Worm (Caenorhabditis elegans): ENCODE measurements around the gene col-122.
A peak's percentile ranks its signal among the peaks of the same experiment; 100 is the strongest.

The col-122 gene

DNA sequence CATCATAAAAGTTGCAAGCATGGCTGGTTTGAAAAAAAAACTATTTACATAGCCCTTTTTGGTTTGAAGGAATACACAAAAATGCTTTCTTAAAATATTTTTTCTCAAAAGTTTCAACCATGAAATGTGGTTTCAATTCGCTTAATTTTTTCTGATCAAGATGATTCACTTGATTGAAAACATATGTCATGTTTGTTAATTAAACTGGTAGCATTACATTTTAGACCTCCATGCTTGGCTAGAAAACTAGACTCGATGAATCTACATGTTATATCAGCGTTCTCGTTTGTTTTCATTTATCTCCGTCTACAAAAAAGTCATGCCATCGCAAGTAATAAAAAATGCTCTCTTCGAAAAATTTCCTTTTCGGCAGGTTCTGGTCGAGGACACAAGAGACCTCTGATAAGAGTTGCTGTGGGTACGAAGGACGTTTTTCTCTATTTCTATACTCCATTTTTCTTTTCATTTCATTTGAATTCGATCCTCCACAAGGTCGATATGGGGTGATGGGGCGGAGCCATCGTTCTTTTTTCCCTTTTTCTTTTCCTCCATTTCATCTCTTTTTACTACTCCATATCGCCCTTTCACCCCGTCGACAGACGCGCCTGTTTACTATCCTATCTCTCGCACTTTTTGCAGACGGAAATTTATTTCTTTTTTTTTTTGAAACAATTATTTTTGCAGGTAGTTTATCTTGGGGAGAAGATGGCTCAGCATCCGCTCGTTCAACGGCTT lies 37.3 kb upstream of the col-122 start, which contains the start of gene elo-1 (continued):
- TF ChIP-seq Y48G9A.11 (GFP tag; IDR thresholded peaks at IDR 0.05) (no peak), zfp-2 (tag; optimal IDR thresholded peaks at IDR 0.05) (no peak), egl-43 (GFP tag; IDR thresholded peaks at IDR 0.05) (no peak), ceh-62 (tag; optimal IDR thresholded peaks at IDR 0.05) (no peak), daf-19 (GFP tag; conservative IDR thresholded peaks at IDR 0.05) (no peak), unc-62 (GFP tag; optimal IDR thresholded peaks at IDR 0.05 in 1 of 2) (no peak), unc-62 (tag; optimal IDR thresholded peaks at IDR 0.05) (no peak), nhr-11 (tag; optimal IDR thresholded peaks at IDR 0.05) (no peak), tra-1 (GFP tag; IDR thresholded peaks at IDR 0.05) (peak; percentile 64; the same call in 1 of the 2 replicates), fkh-10 (GFP tag; optimal IDR thresholded peaks at IDR 0.05) (no peak), zip-11 (GFP tag; IDR thresholded peaks at IDR 0.05) (no peak), spr-3 (GFP tag; optimal IDR thresholded peaks at IDR 0.05) (no peak), pqm-1 (tag; optimal IDR thresholded peaks at IDR 0.05) (peak; percentile 64), ama-1 (optimal IDR thresholded peaks at IDR 0.05) (no peak), madf-5 (GFP tag; IDR thresholded peaks at IDR 0.05) (no peak), ceh-20 (GFP tag; IDR thresholded peaks at IDR 0.05) (no peak), ztf-11 (tag; optimal IDR thresholded peaks at IDR 0.05) (no peak), duxl-1 (tag; optimal IDR thresholded peaks at IDR 0.05; ENCODE audit: poor library complexity) (no peak), hlh-30 (tag; optimal IDR thresholded peaks at IDR 0.05; ENCODE audit: insufficient read depth) (peak; percentile 31), snpc-4 (tag; optimal IDR thresholded peaks at IDR 0.05) (no peak), unc-130 (GFP tag; optimal IDR thresholded peaks at IDR 0.05) (no peak), nhr-28 (tag; optimal IDR thresholded peaks at IDR 0.05) (peak; percentile 83), ceh-82 (tag; optimal IDR thresholded peaks at IDR 0.05) (no peak), ztf-7 (tag; optimal IDR thresholded peaks at IDR 0.05) (no peak), mes-2 (tag; optimal IDR thresholded peaks at IDR 0.05; ENCODE audit: poor library complexity, severe bottlenecking) (no peak), pha-4 (GFP tag; IDR thresholded peaks at IDR 0.05) (no peak), pha-4 (tag; optimal IDR thresholded peaks at IDR 0.05) (no peak), D1046.2 (GFP tag; IDR thresholded peaks at IDR 0.05) (no peak), ctbp-1 (GFP tag; IDR thresholded peaks at IDR 0.05) (no peak), skn-1 (tag; optimal IDR thresholded peaks at IDR 0.05) (no peak), lim-7 (GFP tag; IDR thresholded peaks at IDR 0.05) (no peak), daf-16 (GFP tag; optimal IDR thresholded peaks at IDR 0.05) (peak in 1 of 2 experiments; percentile 22), daf-16 (tag; optimal IDR thresholded peaks at IDR 0.05) (peak; percentile 63), attf-4 (tag; optimal IDR thresholded peaks at IDR 0.05) (no peak), dve-1 (tag; optimal IDR thresholded peaks at IDR 0.05; ENCODE audit: insufficient read depth) (peak; percentile 78), egl-27 (tag; optimal IDR thresholded peaks at IDR 0.05) (no peak), snpc-1.2 (GFP tag; IDR thresholded peaks at IDR 0.05) (no peak), mxl-2 (GFP tag; conservative IDR thresholded peaks at IDR 0.05) (no peak), lin-39 (tag; optimal IDR thresholded peaks at IDR 0.05) (no peak), daf-8 (GFP tag; IDR thresholded peaks at IDR 0.05) (no peak), nhr-48 (tag; optimal IDR thresholded peaks at IDR 0.05) (peak; percentile 63), nhr-102 (tag; optimal IDR thresholded peaks at IDR 0.05) (peak; percentile 39), F49E8.2 (tag; optimal IDR thresholded peaks at IDR 0.05; ENCODE audit: borderline replicate concordance) (no peak), nhr-111 (GFP tag; optimal IDR thresholded peaks at IDR 0.05) (no peak), spr-1 (tag; optimal IDR thresholded peaks at IDR 0.05) (no peak), F26F4.8 (GFP tag; conservative IDR thresholded peaks at IDR 0.05) (no peak), F37D6.2 (tag; optimal IDR thresholded peaks at IDR 0.05) (no peak), nhr-41 (GFP tag; IDR thresholded peaks at IDR 0.05) (no peak), madf-9 (GFP tag; conservative IDR thresholded peaks at IDR 0.05) (0 out of 2 replicates have a peak, but pooled peaks have one; percentile 12), F44E2.7 (GFP tag; IDR thresholded peaks at IDR 0.05) (no peak), dmd-9 (GFP tag; IDR thresholded peaks at IDR 0.05) (no peak), dpl-1 (GFP tag; optimal IDR thresholded peaks at IDR 0.05) (peak; percentile 26)

All from whole organism, L4 larva.